Worm (Caenorhabditis elegans) whole organism, late embryonic: ENCODE results near the gene dos-3.

Experiments used
- C38D4.7 ChIP-seq: fragments of 200-800 bp; sonication (Bioruptor generic); optimal IDR thresholded peaks from 2 replicates; lab custom pipeline; 2018; ENCODE audit warnings: mild to moderate bottlenecking, missing genetic modification characterization, moderate library complexity, missing compliant biosample characterization
- F13H6.1 ChIP-seq: sonication (generic microtip); optimal IDR thresholded peaks from 2 replicates; lab custom pipeline; 2016; ENCODE audit warnings: missing genetic modification characterization, missing compliant biosample characterization
- Y22D7AL.16 ChIP-seq: sonication (generic microtip); optimal IDR thresholded peaks from 2 replicates; lab custom pipeline; 2016; ENCODE audit warnings: missing genetic modification characterization, missing compliant biosample characterization
- ceh-2 ChIP-seq: sonication (generic microtip); optimal IDR thresholded peaks from 2 replicates; lab custom pipeline; 2016; ENCODE audit warnings: missing genotype, missing genetic modification characterization, missing compliant biosample characterization
- ceh-24 ChIP-seq: sonication (generic microtip); optimal IDR thresholded peaks from 2 replicates; lab custom pipeline; 2016; ENCODE audit warnings: mild to moderate bottlenecking, missing genetic modification characterization, missing compliant biosample characterization
- ceh-30 ChIP-seq: fragments of 150-350 bp; optimal IDR thresholded peaks from 2 replicates; lab custom pipeline; 2014; ENCODE audit warnings: missing biosample characterization, missing genetic modification characterization
- ceh-31 ChIP-seq: sonication (generic microtip); optimal IDR thresholded peaks from 2 replicates; lab custom pipeline; 2016; ENCODE audit warnings: missing genetic modification characterization, missing compliant biosample characterization
- ceh-34 ChIP-seq: sonication (generic microtip); optimal IDR thresholded peaks from 2 replicates; lab custom pipeline; 2016; ENCODE audit warnings: mild to moderate bottlenecking, missing genetic modification characterization, missing compliant biosample characterization
- ceh-45 ChIP-seq: fragments of 200-800 bp; sonication (Bioruptor generic); IDR thresholded peaks from 2 replicates; pipeline ENCODE4 v1.3.6; 2022; ENCODE audit warnings: missing genetic modification reagents, missing genetic modification characterization, missing compliant biosample characterization
- ceh-48 ChIP-seq: sonication (generic microtip); optimal IDR thresholded peaks from 2 replicates; lab custom pipeline; 2016; ENCODE audit warnings: missing genetic modification characterization, inconsistent platforms, missing compliant biosample characterization
- ceh-6 ChIP-seq: fragments of 200-800 bp; sonication (Bioruptor generic); optimal IDR thresholded peaks from 2 replicates; lab custom pipeline; 2018; ENCODE audit warnings: mild to moderate bottlenecking, missing genetic modification characterization, missing compliant biosample characterization
- elt-2 ChIP-seq: sonication (generic microtip); optimal IDR thresholded peaks from 2 replicates; lab custom pipeline; 2016; ENCODE audit warnings: missing genetic modification reagents, missing genetic modification characterization, missing compliant biosample characterization
- elt-4 ChIP-seq: sonication (generic microtip); optimal IDR thresholded peaks from 2 replicates; lab custom pipeline; 2016; ENCODE audit warnings: missing genetic modification characterization, missing compliant biosample characterization
- eyg-1 ChIP-seq: sonication (generic microtip); optimal IDR thresholded peaks from 2 replicates; lab custom pipeline; 2016; ENCODE audit warnings: missing genotype, missing genetic modification characterization, missing compliant biosample characterization
- fax-1 ChIP-seq: sonication (generic microtip); optimal IDR thresholded peaks from 2 replicates; lab custom pipeline; 2016; ENCODE audit warnings: missing genotype, missing genetic modification characterization, missing compliant biosample characterization
- fkh-10 ChIP-seq: fragments of 150-350 bp; optimal IDR thresholded peaks from 2 replicates; lab custom pipeline; 2014; ENCODE audit warnings: missing biosample characterization, missing genetic modification reagents, missing genetic modification characterization
- hlh-30 ChIP-seq: sonication (generic microtip); optimal IDR thresholded peaks from 2 replicates; lab custom pipeline; 2017; ENCODE audit warnings: antibody characterized with exemption, missing genetic modification characterization, missing compliant biosample characterization; ENCODE audit not compliant: insufficient read depth
- hlh-6 ChIP-seq: sonication (generic microtip); optimal IDR thresholded peaks from 2 replicates; lab custom pipeline; 2016; ENCODE audit warnings: missing genotype, missing genetic modification characterization, missing compliant biosample characterization
- lim-6 ChIP-seq: sonication (generic microtip); optimal IDR thresholded peaks from 2 replicates; lab custom pipeline; 2016; ENCODE audit warnings: missing genetic modification characterization, missing compliant biosample characterization
- lin-11 ChIP-seq: fragments of 200-800 bp; sonication (Bioruptor generic); optimal IDR thresholded peaks from 2 replicates; lab custom pipeline; 2018; ENCODE audit warnings: mild to moderate bottlenecking, missing genetic modification characterization, missing compliant biosample characterization
- madf-2 ChIP-seq: sonication (generic microtip); optimal IDR thresholded peaks from 2 replicates; lab custom pipeline; 2017; ENCODE audit warnings: missing genetic modification characterization, missing compliant biosample characterization
- mec-3 ChIP-seq: sonication (generic microtip); optimal IDR thresholded peaks from 2 replicates; lab custom pipeline; 2016; ENCODE audit warnings: borderline replicate concordance, missing genetic modification characterization, missing compliant biosample characterization
- nfya-1 ChIP-seq: sonication (generic microtip); optimal IDR thresholded peaks from 2 replicates; lab custom pipeline; 2017; ENCODE audit warnings: missing genetic modification characterization, mild to moderate bottlenecking, missing compliant biosample characterization, antibody characterized with exemption, moderate library complexity
- nhr-11 ChIP-seq: fragments of 150-350 bp; optimal IDR thresholded peaks from 2 replicates; lab custom pipeline; 2014; ENCODE audit warnings: missing biosample characterization, missing genetic modification characterization
- nhr-232 ChIP-seq: sonication (generic microtip); optimal IDR thresholded peaks from 2 replicates; lab custom pipeline; 2016; ENCODE audit warnings: missing genetic modification characterization, missing compliant biosample characterization
- pax-1 ChIP-seq: fragments of 150-350 bp; optimal IDR thresholded peaks from 2 replicates; lab custom pipeline; 2014; ENCODE audit warnings: missing biosample characterization, missing genetic modification characterization
- pha-2 ChIP-seq: sonication (generic microtip); optimal IDR thresholded peaks from 2 replicates; lab custom pipeline; 2017; ENCODE audit warnings: mild to moderate bottlenecking, missing genetic modification characterization, missing compliant biosample characterization
- pha-4 ChIP-seq: fragments of 150-350 bp; optimal IDR thresholded peaks from 2 replicates; lab custom pipeline; 2018; ENCODE audit warnings: missing biosample characterization, missing genetic modification reagents, missing genetic modification characterization
- pqm-1 ChIP-seq: sonication (generic microtip); optimal IDR thresholded peaks from 2 replicates; lab custom pipeline; 2016; ENCODE audit warnings: missing genetic modification characterization, missing compliant biosample characterization
- sox-2 ChIP-seq: fragments of 200-800 bp; sonication (Bioruptor generic); IDR thresholded peaks from 2 replicates; pipeline ENCODE4 v1.3.6; 2022; ENCODE audit warnings: missing genetic modification reagents, missing genetic modification characterization, missing compliant biosample characterization
- syd-9 ChIP-seq: sonication (generic microtip); optimal IDR thresholded peaks from 2 replicates; lab custom pipeline; 2016; ENCODE audit warnings: mild to moderate bottlenecking, missing genetic modification characterization, moderate library complexity, missing compliant biosample characterization
- tbx-7 ChIP-seq: sonication (generic microtip); optimal IDR thresholded peaks from 2 replicates; lab custom pipeline; 2016; ENCODE audit warnings: missing genotype, missing genetic modification characterization, missing compliant biosample characterization
- ttx-3 ChIP-seq: sonication (generic microtip); optimal IDR thresholded peaks from 2 replicates; lab custom pipeline; 2016; ENCODE audit warnings: missing genetic modification reagents, missing genetic modification characterization, missing compliant biosample characterization
- unc-3 ChIP-seq, 2 experiments: fragments of 200-800 bp in 1 of 2; sonication (Bioruptor generic) in 1 of 2; sonication (generic microtip) in 1 of 2; conservative IDR thresholded peaks in 1 of 2; optimal IDR thresholded peaks in 1 of 2; 2 replicates each; pipeline versions ENCODE4 v1.3.6 to Lab custom; 2016 to 2022; ENCODE audit warnings: missing compliant biosample characterization in 2 of 2, missing genetic modification characterization in 2 of 2, missing genetic modification reagents in 1 of 2
- unc-55 ChIP-seq: sonication (generic microtip); optimal IDR thresholded peaks from 2 replicates; lab custom pipeline; 2017; ENCODE audit warnings: missing biosample characterization, missing genetic modification reagents, missing genetic modification characterization
- unc-86 ChIP-seq: sonication (generic microtip); optimal IDR thresholded peaks from 2 replicates; lab custom pipeline; 2016; ENCODE audit warnings: missing genetic modification characterization, missing compliant biosample characterization
- zip-5 ChIP-seq: sonication (generic microtip); optimal IDR thresholded peaks from 2 replicates; lab custom pipeline; 2016; ENCODE audit warnings: missing genetic modification characterization, missing compliant biosample characterization
- ztf-16 ChIP-seq: sonication (generic microtip); optimal IDR thresholded peaks from 2 replicates; lab custom pipeline; 2017; ENCODE audit warnings: missing genetic modification characterization, missing compliant biosample characterization

The dos-3 gene

ce11 chrIII:879634-880033, 40.2 kb upstream of the dos-3 start, which contains the start of the genes T24C4.5 and ucr-2.3:
TSS of gene T24C4.5 (minus strand) at chrIII:879734.
TSS of gene ucr-2.3 (plus strand) at chrIII:879860.
- no peak for TF ChIP-seq ztf-16
- TF ChIP-seq fkh-10 (GFP tag; lab: Kevin White, UChicago): no peak
- TF ChIP-seq unc-55 (GFP tag; lab: Kevin White, UChicago): no peak
- TF ChIP-seq ceh-34 (tag; lab: Kevin White, UChicago): no peak
- TF ChIP-seq nhr-232 (tag; lab: Kevin White, UChicago): no peak
- no peak for TF ChIP-seq pqm-1 (tag; lab: Kevin White, UChicago)
- TF ChIP-seq syd-9 (tag; lab: Kevin White, UChicago): no peak
- TF ChIP-seq unc-3 (GFP tag; conservative IDR thresholded peaks at IDR 0.05; lab: Robert Waterston, UW): no peak
- no peak for TF ChIP-seq unc-3 (tag; optimal IDR thresholded peaks at IDR 0.05; lab: Kevin White, UChicago)
- no peak for TF ChIP-seq eyg-1 (tag; lab: Kevin White, UChicago)
- TF ChIP-seq F13H6.1 (tag; lab: Kevin White, UChicago): no peak
- TF ChIP-seq pax-1 (tag; lab: Kevin White, UChicago): no peak
- TF ChIP-seq C38D4.7: no peak
- TF ChIP-seq lin-11 (tag; lab: Kevin White, UChicago): no peak
- no peak for TF ChIP-seq sox-2 (GFP tag; lab: Robert Waterston, UW)
- no peak for TF ChIP-seq ceh-31
- no peak for TF ChIP-seq tbx-7 (tag; lab: Kevin White, UChicago)
- no peak for TF ChIP-seq Y22D7AL.16 (tag; lab: Kevin White, UChicago)

ce11 chrIII:873432-873831, 34.0 kb upstream of the dos-3 start, which contains the start of gene clc-19:
TSS of gene clc-19 (minus strand) at chrIII:873566.
- no peak for TF ChIP-seq F13H6.1 (tag; lab: Kevin White, UChicago)
- TF ChIP-seq fkh-10 (GFP tag; lab: Kevin White, UChicago): no peak
- no peak for TF ChIP-seq lim-6 (tag; lab: Kevin White, UChicago)
- TF ChIP-seq pha-2: no peak
- TF ChIP-seq pax-1 (tag; lab: Kevin White, UChicago): no peak
- no peak for TF ChIP-seq ceh-30 (tag; lab: Kevin White, UChicago)
- no peak for TF ChIP-seq elt-2 (tag; lab: Kevin White, UChicago)
- no peak for TF ChIP-seq nhr-11
- no peak for TF ChIP-seq ceh-24 (tag; lab: Kevin White, UChicago)
- TF ChIP-seq zip-5 (tag; lab: Kevin White, UChicago): no peak
- no peak for TF ChIP-seq ceh-34 (tag; lab: Kevin White, UChicago)
- TF ChIP-seq mec-3: no peak
- no peak for TF ChIP-seq ceh-2
- no peak for TF ChIP-seq madf-2 (tag; lab: Kevin White, UChicago)
- TF ChIP-seq elt-4 (tag; lab: Kevin White, UChicago): no peak
- TF ChIP-seq fax-1 (tag; lab: Kevin White, UChicago): no peak
- no peak for TF ChIP-seq nfya-1
- TF ChIP-seq, all 69 proteins: peak for 0

- TF ChIP-seq pha-2 (no peak), nfya-1 (no peak), hlh-30 (tag; lab: Kevin White, UChicago) (no peak), ceh-48 (tag; lab: Kevin White, UChicago) (no peak), ztf-16 (no peak), ttx-3 (no peak), pha-4 (tag; lab: Kevin White, UChicago) (no peak), fkh-10 (GFP tag; lab: Kevin White, UChicago) (no peak), nhr-11 (no peak), lim-6 (tag; lab: Kevin White, UChicago) (no peak), unc-3 (GFP tag; conservative IDR thresholded peaks at IDR 0.05; lab: Robert Waterston, UW) (no peak), unc-3 (tag; optimal IDR thresholded peaks at IDR 0.05; lab: Kevin White, UChicago) (no peak), unc-86 (tag; lab: Kevin White, UChicago) (no peak), ceh-45 (GFP tag; lab: Robert Waterston, UW) (no peak), madf-2 (tag; lab: Kevin White, UChicago) (no peak), Y22D7AL.16 (tag; lab: Kevin White, UChicago) (no peak), eyg-1 (tag; lab: Kevin White, UChicago) (no peak), ceh-6 (GFP tag; lab: Kevin White, UChicago) (no peak), hlh-6 (no peak)
Observed at ce11 chrIII:872373-872772, 33.0 kb upstream of the dos-3 start, which contains the start of the genes T24C4.3 and clc-20. TSS of gene T24C4.3 (minus strand) at chrIII:872473. TSS of gene clc-20 (plus strand) at chrIII:872583.
